Worm (Caenorhabditis elegans): ENCODE measurements around the gene ZK809.8.
A peak's percentile ranks its signal among the peaks of the same experiment; 100 is the strongest.
"Not testable (repeated sequence)": the region's sequence is repeated elsewhere in the genome, so short reads cannot be mapped to it uniquely, and the experiment has no call there.

DNA sequence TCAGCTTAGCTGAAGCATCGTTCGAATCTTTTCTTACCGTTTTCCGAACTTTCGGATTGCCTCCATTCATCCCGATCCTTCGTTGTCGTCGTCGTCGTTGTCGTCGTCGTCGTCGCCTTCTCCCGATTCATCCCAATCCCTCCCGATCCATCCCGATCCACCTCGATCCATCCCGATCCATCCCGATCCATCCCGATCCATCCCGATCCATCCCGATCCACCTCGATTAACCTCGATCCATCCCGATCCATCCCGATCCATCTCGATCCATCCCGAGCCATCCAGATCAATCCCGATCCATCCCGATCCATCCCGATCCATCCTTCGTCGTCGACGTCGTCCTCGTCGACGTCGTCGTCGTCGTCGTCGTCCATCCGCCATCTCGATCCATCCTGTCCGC lies 32.3 kb downstream of the ZK809.8 start:
- TF ChIP-seq elt-2 (tag; optimal IDR thresholded peaks at IDR 0.05); F16B12.6 (tag; optimal IDR thresholded peaks at IDR 0.05); rnt-1 (tag; optimal IDR thresholded peaks at IDR 0.05); sup-37 (GFP tag; optimal IDR thresholded peaks at IDR 0.05); lin-13 (GFP tag; optimal IDR thresholded peaks at IDR 0.05); nhr-85 (tag): not testable (repeated sequence)
- 0 out of 2 replicates have a peak, but pooled peaks have one; percentile 56 for TF ChIP-seq ets-5 (GFP tag; IDR thresholded peaks at IDR 0.05)
